Fruit fly (Drosophila melanogaster): ENCODE results near the gene CG1647.

The CG1647 gene

dm6 chr3R:28805164-28805563, 14.9 kb upstream of the CG1647 start (continued):
- no peak for TF ChIP-seq CG15073 (GFP tag; optimal IDR thresholded peaks at IDR 0.05)
- no peak for TF ChIP-seq HLH3B (GFP tag; IDR thresholded peaks at IDR 0.05)
- TF ChIP-seq lbe (GFP tag; optimal IDR thresholded peaks at IDR 0.05), result no peak
- no peak for TF ChIP-seq bab2 (GFP tag; optimal IDR thresholded peaks at IDR 0.05)
- TF ChIP-seq CG11696 (GFP tag; IDR thresholded peaks at IDR 0.05), result no peak
- TF ChIP-seq CG13424 (tag; optimal IDR thresholded peaks at IDR 0.05), result peak; percentile 10
- TF ChIP-seq lab (GFP tag; optimal IDR thresholded peaks at IDR 0.05), result no peak
- TF ChIP-seq gem (tag; optimal IDR thresholded peaks at IDR 0.05), result peak; percentile 14
- no peak for TF ChIP-seq CG17829 (tag; optimal IDR thresholded peaks at IDR 0.05)
- no peak for TF ChIP-seq CG6854 (GFP tag; optimal IDR thresholded peaks at IDR 0.05)
- no peak for TF ChIP-seq CG14441 (GFP tag; IDR thresholded peaks at IDR 0.05)
- TF ChIP-seq ham (GFP tag; IDR thresholded peaks at IDR 0.05), result no peak
- TF ChIP-seq stwl (tag; optimal IDR thresholded peaks at IDR 0.05), result no peak
- no peak for TF ChIP-seq Atf3 (GFP tag; optimal IDR thresholded peaks at IDR 0.05)
- no peak for TF ChIP-seq sens-2 (GFP tag; IDR thresholded peaks at IDR 0.05)
- TF ChIP-seq aop (GFP tag; IDR thresholded peaks at IDR 0.05), result no peak
- no peak for TF ChIP-seq CG11398 (GFP tag; optimal IDR thresholded peaks at IDR 0.05)
- TF ChIP-seq pzg (GFP tag; optimal IDR thresholded peaks at IDR 0.05), result no peak
- no peak for TF ChIP-seq CG4854 (GFP tag; optimal IDR thresholded peaks at IDR 0.05)
- no peak for TF ChIP-seq seq (GFP tag; IDR thresholded peaks at IDR 0.05)
- TF ChIP-seq CG8924 (tag; optimal IDR thresholded peaks at IDR 0.05), result no peak
- TF ChIP-seq Spps (tag; optimal IDR thresholded peaks at IDR 0.05), result no peak
- TF ChIP-seq kah (GFP tag; optimal IDR thresholded peaks at IDR 0.05), result no peak
- TF ChIP-seq dpn (GFP tag; optimal IDR thresholded peaks at IDR 0.05), result no peak
- TF ChIP-seq chif (GFP tag; optimal IDR thresholded peaks at IDR 0.05), result peak in 1 of 2 experiments; percentile 28
- no peak for TF ChIP-seq ken (GFP tag; IDR thresholded peaks at IDR 0.05)
- no peak for TF ChIP-seq ftz-f1 (GFP tag; optimal IDR thresholded peaks at IDR 0.05)
- no peak for TF ChIP-seq Hand (GFP tag; optimal IDR thresholded peaks at IDR 0.05)
- peak; percentile 64 for TF ChIP-seq CG16813 (GFP tag; IDR thresholded peaks at IDR 0.05; ENCODE audit: partially characterized antibody)
- no peak for TF ChIP-seq gcm2 (GFP tag; optimal IDR thresholded peaks at IDR 0.05)
- TF ChIP-seq CG18764 (GFP tag; optimal IDR thresholded peaks at IDR 0.05), result no peak
- TF ChIP-seq CG9215 (GFP tag; IDR thresholded peaks at IDR 0.05), result no peak
- TF ChIP-seq btn (GFP tag; optimal IDR thresholded peaks at IDR 0.05), result no peak
- no peak for TF ChIP-seq CG10979 (tag; optimal IDR thresholded peaks at IDR 0.05)
- TF ChIP-seq Dbx (GFP tag; IDR thresholded peaks at IDR 0.05), result no peak
- TF ChIP-seq Ets97D (GFP tag; optimal IDR thresholded peaks at IDR 0.05), result no peak
- TF ChIP-seq CG11723 (GFP tag; optimal IDR thresholded peaks at IDR 0.05), result no peak
- no peak for TF ChIP-seq CG12155 (GFP tag; optimal IDR thresholded peaks at IDR 0.05)
- no peak; the same call in 3 of the 4 replicates for TF ChIP-seq Gug (GFP tag; IDR thresholded peaks at IDR 0.05)
- TF ChIP-seq NK7.1 (GFP tag; optimal IDR thresholded peaks at IDR 0.05), result no peak
- no peak for TF ChIP-seq CG15696 (tag; optimal IDR thresholded peaks at IDR 0.05)
- no peak for TF ChIP-seq Eip74EF (GFP tag; optimal IDR thresholded peaks at IDR 0.05)
- TF ChIP-seq CG1647 (GFP tag; optimal IDR thresholded peaks at IDR 0.05), result no peak

- TF ChIP-seq CTCF (GFP tag; optimal IDR thresholded peaks at IDR 0.05), result no peak
- no peak for TF ChIP-seq CG13123 (GFP tag; optimal IDR thresholded peaks at IDR 0.05)
- TF ChIP-seq kni (GFP tag; optimal IDR thresholded peaks at IDR 0.05), result no peak
- no peak for TF ChIP-seq CG13296 (GFP tag; optimal IDR thresholded peaks at IDR 0.05)
- TF ChIP-seq slp2 (GFP tag; optimal IDR thresholded peaks at IDR 0.05), result no peak
- TF ChIP-seq CG13624 (GFP tag; optimal IDR thresholded peaks at IDR 0.05), result no peak
- TF ChIP-seq Hand (GFP tag; optimal IDR thresholded peaks at IDR 0.05), result no peak
- TF ChIP-seq CG12299 (tag; optimal IDR thresholded peaks at IDR 0.05), result no peak
- TF ChIP-seq CG16863 (GFP tag; optimal IDR thresholded peaks at IDR 0.05), result no peak
- no peak for TF ChIP-seq btn (GFP tag; optimal IDR thresholded peaks at IDR 0.05)
- TF ChIP-seq dm (GFP tag; optimal IDR thresholded peaks at IDR 0.05), result no peak
These were observed 13.6 kb upstream of the CG1647 start, which contains the start of gene CheB98a for dm6 chr3R:28806402-28806801. Gene CheB98a, plus strand, starts transcription at chr3R:28806702.
